Worm (Caenorhabditis elegans) whole organism, L4 larva: ENCODE results near the gene his-69.

ENCODE experiments used
- D1046.2 ChIP-seq: fragments of 200-800 bp; sonication (Bioruptor generic); IDR thresholded peaks from 2 replicates; pipeline ENCODE4 v1.3.6; 2022; ENCODE audit warnings: missing genetic modification characterization, missing compliant biosample characterization
- F26F4.8 ChIP-seq: fragments of 200-800 bp; sonication (Bioruptor generic); conservative IDR thresholded peaks from 2 replicates; pipeline ENCODE4 v1.3.6; 2022; ENCODE audit warnings: missing genetic modification characterization, missing compliant biosample characterization
- ama-1 ChIP-seq: fragments of 150-350 bp; optimal IDR thresholded peaks from 2 replicates; lab custom pipeline; 2014; ENCODE audit warnings: inconsistent platforms, mixed read lengths
- duxl-1 ChIP-seq: sonication (generic microtip); optimal IDR thresholded peaks from 2 replicates; lab custom pipeline; 2016; ENCODE audit warnings: mild to moderate bottlenecking, missing genetic modification characterization, moderate library complexity, missing compliant biosample characterization; ENCODE audit not compliant: poor library complexity
- fkh-10 ChIP-seq: fragments of 150-350 bp; optimal IDR thresholded peaks from 2 replicates; lab custom pipeline; 2014; ENCODE audit warnings: missing biosample characterization, missing genetic modification reagents, missing genetic modification characterization
- lin-13 ChIP-seq: fragments of 150-350 bp; optimal IDR thresholded peaks from 2 replicates; lab custom pipeline; 2014; ENCODE audit warnings: missing biosample characterization, missing genetic modification reagents, missing genetic modification characterization
- lin-38 ChIP-seq: fragments of 200-800 bp; sonication (Bioruptor generic); IDR thresholded peaks from 2 replicates; pipeline ENCODE4 v1.3.6; 2022; ENCODE audit warnings: missing genetic modification reagents, missing genetic modification characterization, missing compliant biosample characterization
- nhr-48 ChIP-seq: sonication (generic microtip); optimal IDR thresholded peaks from 2 replicates; lab custom pipeline; 2016; ENCODE audit warnings: mild to moderate bottlenecking, missing genetic modification characterization, missing compliant biosample characterization
- nhr-76 ChIP-seq: fragments of 150-350 bp; optimal IDR thresholded peaks from 2 replicates; lab custom pipeline; 2014; ENCODE audit warnings: missing biosample characterization, missing genetic modification characterization
- nhr-77 ChIP-seq: fragments of 150-350 bp; optimal IDR thresholded peaks from 2 replicates; lab custom pipeline; 2014; ENCODE audit warnings: missing biosample characterization, missing genetic modification characterization
- pha-4 ChIP-seq, 2 experiments: fragments of 150-350 bp in 1 of 2; fragments of 200-800 bp in 1 of 2; sonication (Bioruptor generic) in 1 of 2; IDR thresholded peaks in 1 of 2; optimal IDR thresholded peaks in 1 of 2; 2 replicates each; pipeline versions ENCODE4 v1.3.6 to Lab custom; 2014 to 2022; ENCODE audit warnings: missing genetic modification characterization in 2 of 2, missing genetic modification reagents in 2 of 2, missing biosample characterization in 1 of 2, missing compliant biosample characterization in 1 of 2
- set-16 ChIP-seq: fragments of 200-800 bp; sonication (Bioruptor generic); IDR thresholded peaks from 2 replicates; pipeline ENCODE4 v1.3.6; 2022; ENCODE audit warnings: missing genetic modification reagents, missing genetic modification characterization, missing compliant biosample characterization
- unc-130 ChIP-seq: sonication (generic microtip); optimal IDR thresholded peaks from 2 replicates; lab custom pipeline; 2016; ENCODE audit warnings: missing genetic modification reagents, missing genetic modification characterization, missing compliant biosample characterization
- unc-62 ChIP-seq, 3 experiments: fragments of 150-350 bp in 1 of 3; sonication (generic microtip); optimal IDR thresholded peaks in 2 of 3; peaks in 1 of 3; 1 replicate in 1 of 3; 2 replicates in 2 of 3; lab custom pipeline; 2014 to 2017; ENCODE audit warnings: missing biosample characterization in 3 of 3, missing genetic modification characterization in 3 of 3, missing genetic modification reagents in 3 of 3, missing genotype in 1 of 3

- no peak for TF ChIP-seq set-16
- TF ChIP-seq D1046.2 (GFP tag; lab: Robert Waterston, UW), result no peak
- TF ChIP-seq nhr-48 (tag; lab: Kevin White, UChicago), result no peak
- no peak for TF ChIP-seq nhr-77 (tag; lab: Kevin White, UChicago)
- no peak for TF ChIP-seq nhr-76 (tag; lab: Kevin White, UChicago)
- TF ChIP-seq F26F4.8 (GFP tag; lab: Robert Waterston, UW), result no peak
- TF ChIP-seq lin-38 (GFP tag; lab: Robert Waterston, UW), result peak; percentile 31; the same call in 1 of the 2 replicates
- no peak for TF ChIP-seq unc-62 (GFP tag; optimal IDR thresholded peaks at IDR 0.05 in 1 of 2; lab: Kevin White, UChicago)
- no peak for TF ChIP-seq unc-62 (tag; optimal IDR thresholded peaks at IDR 0.05; lab: Kevin White, UChicago)
- no peak for TF ChIP-seq unc-130
- peak; percentile 75 for TF ChIP-seq duxl-1 (tag; lab: Kevin White, UChicago)
- no peak for TF ChIP-seq lin-13
- TF ChIP-seq pha-4 (GFP tag; IDR thresholded peaks at IDR 0.05; lab: Robert Waterston, UW), result no peak
- no peak for TF ChIP-seq pha-4 (tag; optimal IDR thresholded peaks at IDR 0.05; lab: Kevin White, UChicago)
- no peak for TF ChIP-seq fkh-10 (GFP tag; lab: Kevin White, UChicago)
- peak; percentile 80 for TF ChIP-seq ama-1 (lab: Kevin White, UChicago)
Observed at ce11 chrIII:4096370-4096842, 37.9 kb upstream of the his-69 start.
